Worm (Caenorhabditis elegans) whole organism, L1 larva: ENCODE measurements around the gene C50F7.5.

Experiments used
- isw-1 ChIP-seq: fragments of 200-800 bp; sonication (Bioruptor generic); IDR thresholded peaks from 2 replicates; pipeline ENCODE4 v1.3.6; 2022; ENCODE audit warnings: missing genetic modification characterization, missing compliant biosample characterization
- lin-14 ChIP-seq: fragments of 200-800 bp; sonication (Bioruptor generic); optimal IDR thresholded peaks from 2 replicates; lab custom pipeline; 2018; ENCODE audit warnings: mild to moderate bottlenecking, missing genetic modification characterization, moderate library complexity, missing compliant biosample characterization
- nhr-11 ChIP-seq: fragments of 150-350 bp; optimal IDR thresholded peaks from 2 replicates; lab custom pipeline; 2014; ENCODE audit warnings: missing biosample characterization, missing genetic modification characterization
- nhr-237 ChIP-seq: fragments of 150-350 bp; optimal IDR thresholded peaks from 2 replicates; lab custom pipeline; 2014; ENCODE audit warnings: missing biosample characterization, missing genetic modification characterization
- nhr-76 ChIP-seq: sonication (generic microtip); optimal IDR thresholded peaks from 2 replicates; lab custom pipeline; 2017; ENCODE audit warnings: missing biosample characterization, missing genetic modification characterization
- pqm-1 ChIP-seq: sonication (generic microtip); optimal IDR thresholded peaks from 3 replicates; lab custom pipeline; 2017; ENCODE audit warnings: missing biosample characterization, missing genetic modification characterization
- snpc-4 ChIP-seq: fragments of 150-350 bp; optimal IDR thresholded peaks from 2 replicates; lab custom pipeline; 2014; ENCODE audit warnings: missing biosample characterization, missing genetic modification characterization
- sox-4 ChIP-seq: sonication (generic microtip); optimal IDR thresholded peaks from 2 replicates; lab custom pipeline; 2016; ENCODE audit warnings: missing genetic modification characterization, missing compliant biosample characterization
- swsn-7 ChIP-seq: sonication (generic microtip); optimal IDR thresholded peaks from 2 replicates; lab custom pipeline; 2016; ENCODE audit warnings: missing genetic modification characterization, missing compliant biosample characterization

DNA sequence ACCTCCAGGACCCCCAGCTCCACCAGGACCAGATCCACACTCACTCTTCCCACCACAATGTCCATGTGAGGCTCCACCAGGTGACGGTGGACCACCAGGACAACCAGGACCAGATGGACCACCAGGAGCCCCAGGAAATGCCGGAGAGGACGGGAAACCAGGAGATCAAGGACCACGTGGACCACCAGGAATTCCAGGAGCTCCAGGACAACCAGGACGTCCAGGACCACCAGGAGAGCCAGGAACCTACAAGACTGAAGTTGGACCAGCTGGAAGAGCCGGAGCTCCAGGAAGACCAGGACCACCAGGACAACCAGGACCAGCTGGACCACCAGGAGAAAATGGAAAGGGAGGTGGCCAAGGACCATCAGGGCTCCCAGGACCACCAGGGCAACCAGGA is 27.6 kb downstream of the C50F7.5 start:
- TF ChIP-seq lin-14 (GFP tag; lab: Kevin White, UChicago), result no peak
- no peak for TF ChIP-seq nhr-11 (tag; lab: Kevin White, UChicago)
- no peak for TF ChIP-seq nhr-76 (tag; lab: Kevin White, UChicago)
- no peak for TF ChIP-seq isw-1 (GFP tag; lab: Robert Waterston, UW)
- no peak for TF ChIP-seq pqm-1 (tag; lab: Kevin White, UChicago)
- TF ChIP-seq swsn-7 (tag; lab: Kevin White, UChicago), result no peak
- TF ChIP-seq sox-4 (tag; lab: Kevin White, UChicago), result no peak
- TF ChIP-seq snpc-4 (tag; lab: Kevin White, UChicago), result no peak
- TF ChIP-seq nhr-237 (tag; lab: Kevin White, UChicago), result no peak
